Worm (Caenorhabditis elegans) whole organism, young adult: ENCODE data around the gene rrf-3.

Source experiments
- B0261.1 ChIP-seq: sonication (generic microtip); optimal IDR thresholded peaks from 2 replicates; lab custom pipeline; 2016; ENCODE audit warnings: mild to moderate bottlenecking, missing genetic modification characterization, moderate library complexity, missing compliant biosample characterization
- F23B12.7 ChIP-seq: sonication (generic microtip); optimal IDR thresholded peaks from 2 replicates; lab custom pipeline; 2017; ENCODE audit warnings: missing genetic modification characterization, mild to moderate bottlenecking, missing compliant biosample characterization, antibody characterized with exemption, moderate library complexity; ENCODE audit not compliant: insufficient read depth
- F33H1.4 ChIP-seq: fragments of 200-800 bp; sonication (Bioruptor generic); IDR thresholded peaks from 2 replicates; pipeline ENCODE4 v1.3.6; 2022; ENCODE audit warnings: missing genetic modification reagents, missing genetic modification characterization, missing compliant biosample characterization
- F49E8.2 ChIP-seq: sonication (generic microtip); optimal IDR thresholded peaks from 3 replicates; lab custom pipeline; 2017; ENCODE audit warnings: missing genetic modification characterization, mild to moderate bottlenecking, missing compliant biosample characterization, antibody characterized with exemption, moderate library complexity; ENCODE audit not compliant: insufficient read depth
- K11D2.4 ChIP-seq: fragments of 200-800 bp; sonication (Bioruptor generic); IDR thresholded peaks from 2 replicates; pipeline ENCODE4 v1.3.6; 2022; ENCODE audit warnings: missing genetic modification reagents, missing genetic modification characterization, missing compliant biosample characterization
- K12H6.12 ChIP-seq: fragments of 200-800 bp; sonication (Bioruptor generic); optimal IDR thresholded peaks from 2 replicates; lab custom pipeline; 2018; ENCODE audit warnings: mild to moderate bottlenecking, missing genetic modification characterization, missing compliant biosample characterization
- T26A5.8 ChIP-seq: sonication (generic microtip); optimal IDR thresholded peaks from 2 replicates; lab custom pipeline; 2016; ENCODE audit warnings: missing genetic modification characterization, missing compliant biosample characterization
- Y53F4B.3 ChIP-seq: fragments of 200-800 bp; sonication (Bioruptor generic); IDR thresholded peaks from 2 replicates; pipeline ENCODE4 v1.3.6; 2022; ENCODE audit warnings: missing genetic modification reagents, missing genetic modification characterization, missing compliant biosample characterization
- aptf-2 ChIP-seq: fragments of 200-800 bp; sonication (Bioruptor generic); conservative IDR thresholded peaks from 2 replicates; pipeline ENCODE4 v1.3.6; 2022; ENCODE audit warnings: missing genetic modification reagents, missing genetic modification characterization, missing compliant biosample characterization
- aptf-3 ChIP-seq: fragments of 200-800 bp; sonication (Bioruptor generic); IDR thresholded peaks from 2 replicates; pipeline ENCODE4 v1.3.6; 2022; ENCODE audit warnings: missing genetic modification characterization, missing compliant biosample characterization
- athp-1 ChIP-seq: sonication (generic microtip); optimal IDR thresholded peaks from 2 replicates; lab custom pipeline; 2017; ENCODE audit warnings: mild to moderate bottlenecking, missing genetic modification characterization, missing compliant biosample characterization
- bed-2 ChIP-seq: fragments of 200-800 bp; sonication (Bioruptor generic); IDR thresholded peaks from 2 replicates; pipeline ENCODE4 v1.3.6; 2022; ENCODE audit warnings: missing genetic modification reagents, missing genetic modification characterization, missing compliant biosample characterization
- ccch-3 ChIP-seq: fragments of 200-800 bp; sonication (Bioruptor generic); optimal IDR thresholded peaks from 2 replicates; lab custom pipeline; 2018; ENCODE audit warnings: mild to moderate bottlenecking, missing genetic modification characterization, missing compliant biosample characterization
- cebp-1 ChIP-seq, 2 experiments: fragments of 200-800 bp in 1 of 2; sonication (Bioruptor generic) in 1 of 2; sonication (generic microtip) in 1 of 2; IDR thresholded peaks in 1 of 2; optimal IDR thresholded peaks in 1 of 2; 2 replicates each; pipeline versions ENCODE4 v1.3.6 to Lab custom; 2017 to 2022; ENCODE audit warnings: missing compliant biosample characterization in 2 of 2, missing genetic modification characterization in 2 of 2, mild to moderate bottlenecking in 1 of 2, missing genetic modification reagents in 1 of 2, moderate library complexity in 1 of 2
- ceh-79 ChIP-seq: sonication (generic microtip); optimal IDR thresholded peaks from 2 replicates; lab custom pipeline; 2017; ENCODE audit warnings: mild to moderate bottlenecking, missing genetic modification characterization, missing compliant biosample characterization
- chd-7 ChIP-seq: sonication (generic microtip); optimal IDR thresholded peaks from 2 replicates; lab custom pipeline; 2016; ENCODE audit warnings: mild to moderate bottlenecking, missing genetic modification characterization, moderate library complexity, missing compliant biosample characterization
- die-1 ChIP-seq: sonication (generic microtip); optimal IDR thresholded peaks from 2 replicates; lab custom pipeline; 2016; ENCODE audit warnings: missing genotype, mild to moderate bottlenecking, missing genetic modification characterization, missing compliant biosample characterization
- dpff-1 ChIP-seq: sonication (generic microtip); optimal IDR thresholded peaks from 2 replicates; lab custom pipeline; 2017; ENCODE audit warnings: mild to moderate bottlenecking, missing genetic modification characterization, missing compliant biosample characterization
- egl-18 ChIP-seq: fragments of 200-800 bp; sonication (Bioruptor generic); IDR thresholded peaks from 2 replicates; pipeline ENCODE4 v1.3.6; 2022; ENCODE audit warnings: missing genetic modification reagents, missing genetic modification characterization, missing compliant biosample characterization
- egrh-3 ChIP-seq: fragments of 200-800 bp; sonication (Bioruptor generic); IDR thresholded peaks from 2 replicates; pipeline ENCODE4 v1.3.6; 2022; ENCODE audit warnings: missing genetic modification reagents, missing genetic modification characterization, missing compliant biosample characterization
- hmg-1.2 ChIP-seq: fragments of 200-800 bp; sonication (Bioruptor generic); IDR thresholded peaks from 2 replicates; pipeline ENCODE4 v1.3.6; 2022; ENCODE audit warnings: missing genetic modification reagents, missing genetic modification characterization, missing compliant biosample characterization
- hsf-1 ChIP-seq: fragments of 200-800 bp; sonication (Bioruptor generic); IDR thresholded peaks from 2 replicates; pipeline ENCODE4 v1.3.6; 2022; ENCODE audit warnings: missing genetic modification reagents, missing genetic modification characterization, missing compliant biosample characterization
- let-526 ChIP-seq: fragments of 200-800 bp; sonication (Bioruptor generic); IDR thresholded peaks from 2 replicates; pipeline ENCODE4 v1.3.6; 2022; ENCODE audit warnings: missing genetic modification reagents, missing genetic modification characterization, missing compliant biosample characterization
- lin-26 ChIP-seq: fragments of 200-800 bp; sonication (Bioruptor generic); IDR thresholded peaks from 2 replicates; pipeline ENCODE4 v1.3.6; 2022; ENCODE audit warnings: missing genetic modification reagents, missing genetic modification characterization, missing compliant biosample characterization
- lin-54 ChIP-seq: fragments of 200-800 bp; sonication (Bioruptor generic); optimal IDR thresholded peaks from 2 replicates; lab custom pipeline; 2018; ENCODE audit warnings: mild to moderate bottlenecking, missing genetic modification characterization, missing compliant biosample characterization
- lsl-1 ChIP-seq: fragments of 200-800 bp; sonication (Bioruptor generic); optimal IDR thresholded peaks from 2 replicates; lab custom pipeline; 2018; ENCODE audit warnings: mild to moderate bottlenecking, missing genetic modification characterization, moderate library complexity, missing compliant biosample characterization
- madf-3 ChIP-seq: fragments of 200-800 bp; sonication (Bioruptor generic); IDR thresholded peaks from 2 replicates; pipeline ENCODE4 v1.3.6; 2022; ENCODE audit warnings: missing genetic modification reagents, missing genetic modification characterization, missing compliant biosample characterization
- madf-6 ChIP-seq: fragments of 200-800 bp; sonication (Bioruptor generic); IDR thresholded peaks from 2 replicates; pipeline ENCODE4 v1.3.6; 2022; ENCODE audit warnings: missing genetic modification reagents, missing genetic modification characterization, missing compliant biosample characterization
- mes-4 ChIP-seq: sonication (generic microtip); optimal IDR thresholded peaks from 2 replicates; lab custom pipeline; 2016; ENCODE audit warnings: missing genotype, missing genetic modification characterization, missing compliant biosample characterization
- nfyb-1 ChIP-seq: fragments of 200-800 bp; sonication (Bioruptor generic); IDR thresholded peaks from 2 replicates; pipeline ENCODE4 v1.3.6; 2022; ENCODE audit warnings: missing genetic modification reagents, missing genetic modification characterization, missing compliant biosample characterization
- nhr-80 ChIP-seq: sonication (generic microtip); optimal IDR thresholded peaks from 2 replicates; lab custom pipeline; 2016; ENCODE audit warnings: missing genetic modification characterization, missing compliant biosample characterization
- nhr-90 ChIP-seq: sonication (generic microtip); optimal IDR thresholded peaks from 2 replicates; lab custom pipeline; 2016; ENCODE audit warnings: missing genotype, mild to moderate bottlenecking, missing genetic modification characterization, missing compliant biosample characterization
- pbrm-1 ChIP-seq: fragments of 200-800 bp; sonication (Bioruptor generic); IDR thresholded peaks from 2 replicates; pipeline ENCODE4 v1.3.6; 2022; ENCODE audit warnings: missing genetic modification reagents, missing genetic modification characterization, missing compliant biosample characterization
- pha-4 ChIP-seq: fragments of 150-350 bp; sonication (generic microtip); optimal IDR thresholded peaks from 2 replicates; lab custom pipeline; 2014; ENCODE audit warnings: missing biosample characterization, missing genetic modification reagents, missing genetic modification characterization
- rec-8 ChIP-seq, 2 experiments: sonication (generic microtip); optimal IDR thresholded peaks; 2 replicates each; lab custom pipeline; 2016; ENCODE audit warnings: mild to moderate bottlenecking in 2 of 2, missing genetic modification characterization in 2 of 2, missing genetic modification reagents in 2 of 2, missing genotype in 2 of 2, missing biosample characterization in 1 of 2, missing compliant biosample characterization in 1 of 2, moderate library complexity in 1 of 2
- rpc-1 ChIP-seq, 2 experiments: fragments of 150-350 bp in 1 of 2; sonication (generic microtip) in 1 of 2; optimal IDR thresholded peaks; 2 replicates each; lab custom pipeline; 2014 to 2018; ENCODE audit warnings: missing biosample characterization in 1 of 2, missing genetic modification characterization in 1 of 2, missing genetic modification reagents in 1 of 2, missing genotype in 1 of 2
- sea-2 ChIP-seq: fragments of 200-800 bp; sonication (Bioruptor generic); IDR thresholded peaks from 2 replicates; pipeline ENCODE4 v1.3.6; 2022; ENCODE audit warnings: missing genetic modification characterization, missing compliant biosample characterization
- snpc-1.3 ChIP-seq: sonication (generic microtip); optimal IDR thresholded peaks from 2 replicates; lab custom pipeline; 2017; ENCODE audit warnings: missing genetic modification characterization, mild to moderate bottlenecking, missing compliant biosample characterization, antibody characterized with exemption, moderate library complexity, missing genotype, missing genetic modification reagents; ENCODE audit not compliant: insufficient read depth
- snpc-3.4 ChIP-seq: sonication (generic microtip); optimal IDR thresholded peaks from 2 replicates; lab custom pipeline; 2017; ENCODE audit warnings: missing genetic modification characterization, mild to moderate bottlenecking, missing compliant biosample characterization, antibody characterized with exemption, moderate library complexity, missing genotype, missing genetic modification reagents
- somi-1 ChIP-seq: fragments of 200-800 bp; sonication (Bioruptor generic); optimal IDR thresholded peaks from 2 replicates; lab custom pipeline; 2018; ENCODE audit warnings: mild to moderate bottlenecking, missing genetic modification characterization, missing compliant biosample characterization
- tbx-9 ChIP-seq: sonication (generic microtip); optimal IDR thresholded peaks from 2 replicates; lab custom pipeline; 2016; ENCODE audit warnings: borderline replicate concordance, missing genetic modification characterization, inconsistent platforms, missing compliant biosample characterization
- unc-130 ChIP-seq: sonication (generic microtip); optimal IDR thresholded peaks from 2 replicates; lab custom pipeline; 2016; ENCODE audit warnings: missing genetic modification reagents, missing genetic modification characterization, missing compliant biosample characterization
- zfh-2 ChIP-seq: fragments of 200-800 bp; sonication (Bioruptor generic); conservative IDR thresholded peaks from 2 replicates; pipeline ENCODE4 v1.3.6; 2022; ENCODE audit warnings: missing genetic modification reagents, missing genetic modification characterization, missing compliant biosample characterization
- ztf-18 ChIP-seq: sonication (generic microtip); optimal IDR thresholded peaks from 2 replicates; lab custom pipeline; 2016; ENCODE audit warnings: missing genotype, mild to moderate bottlenecking, missing genetic modification characterization, missing compliant biosample characterization
- ztf-6 ChIP-seq: fragments of 200-800 bp; sonication (Bioruptor generic); IDR thresholded peaks from 2 replicates; pipeline ENCODE4 v1.3.6; 2022; ENCODE audit warnings: missing genetic modification reagents, missing genetic modification characterization, missing compliant biosample characterization

rrf-3 gene

DNA sequence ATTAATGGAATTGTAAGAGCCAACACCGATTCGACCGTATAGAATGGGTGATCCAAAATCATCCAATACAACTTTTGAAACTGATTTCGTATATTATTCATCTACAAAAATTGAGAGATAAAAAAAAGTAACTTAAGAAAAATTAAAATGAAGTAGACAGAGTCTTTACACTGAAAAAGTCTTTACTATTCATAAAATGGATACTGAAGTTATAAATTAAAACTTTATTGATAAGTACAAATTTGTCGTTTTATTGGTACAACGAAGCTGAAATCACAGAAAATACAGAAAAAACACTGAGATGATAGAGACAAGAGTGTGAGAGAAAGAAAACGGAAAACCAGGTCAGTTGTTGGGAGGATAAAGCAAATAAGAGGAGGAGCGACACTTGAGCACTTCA lies 52.1 kb downstream of the rrf-3 start, which contains the start of gene M110.10:
Gene M110.10, minus strand, starts transcription at position 101 of the 400 bp plus-strand sequence.
- TF ChIP-seq nfyb-1 = no peak
- no peak for TF ChIP-seq rpc-1 (optimal IDR thresholded peaks at IDR 0.05; lab: Kevin White, UChicago)
- TF ChIP-seq rpc-1 (tag; optimal IDR thresholded peaks at IDR 0.05; lab: Kevin White, UChicago) = no peak
- no peak for TF ChIP-seq ceh-79 (tag; lab: Kevin White, UChicago)
- TF ChIP-seq rec-8 (tag; optimal IDR thresholded peaks at IDR 0.05; lab: Kevin White, UChicago) = no peak
- TF ChIP-seq let-526 = no peak
- no peak for TF ChIP-seq mes-4 (tag; lab: Kevin White, UChicago)
- TF ChIP-seq pha-4 (tag; lab: Kevin White, UChicago) = no peak
- no peak for TF ChIP-seq ztf-18 (tag; lab: Kevin White, UChicago)
- TF ChIP-seq ccch-3 (GFP tag; lab: Kevin White, UChicago) = no peak
- no peak for TF ChIP-seq ztf-6
- no peak for TF ChIP-seq somi-1
- no peak for TF ChIP-seq egrh-3 (GFP tag; lab: Robert Waterston, UW)

DNA sequence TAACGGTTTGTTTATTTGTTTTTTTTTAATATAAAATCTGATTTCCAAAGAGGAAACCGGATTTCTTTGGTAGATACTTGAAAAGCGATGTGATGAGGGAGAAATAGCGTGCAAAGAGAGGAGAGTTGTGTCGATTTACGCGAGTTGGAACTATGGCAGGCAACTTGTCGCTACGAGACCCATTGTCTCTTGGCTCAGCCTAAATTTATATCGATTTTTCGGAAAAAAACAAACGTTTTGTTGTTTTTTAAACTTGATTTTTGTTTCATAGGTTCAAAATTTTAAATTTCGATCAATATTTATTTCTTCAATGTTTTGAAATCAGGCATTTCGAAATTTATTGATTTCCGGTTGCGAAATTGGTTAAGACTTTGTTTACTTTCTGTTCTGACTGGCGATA lies 54.2 kb downstream of the rrf-3 start, which contains the start of gene M110.3:
Gene M110.3, minus strand, starts transcription at position 184 of the 400 bp plus-strand sequence.
- TF ChIP-seq bed-2 (no peak), F33H1.4 (GFP tag; lab: Robert Waterston, UW) (peak; percentile 73), aptf-3 (GFP tag; lab: Robert Waterston, UW) (no peak), cebp-1 (GFP tag; IDR thresholded peaks at IDR 0.05; lab: Robert Waterston, UW) (peak; percentile 66; the same call in 1 of the 2 replicates), cebp-1 (tag; optimal IDR thresholded peaks at IDR 0.05; lab: Kevin White, UChicago) (peak; percentile 96), T26A5.8 (tag; lab: Kevin White, UChicago) (no peak), madf-6 (GFP tag; lab: Robert Waterston, UW) (0 out of 2 replicates have a peak, but pooled peaks have one; percentile 24), nhr-90 (tag; lab: Kevin White, UChicago) (no peak), nhr-80 (tag; lab: Kevin White, UChicago) (peak; percentile 5), lsl-1 (GFP tag; lab: Kevin White, UChicago) (peak; percentile 33), zfh-2 (GFP tag; lab: Robert Waterston, UW) (no peak), snpc-3.4 (peak; percentile 36), F23B12.7 (peak; percentile 70), sea-2 (GFP tag; lab: Robert Waterston, UW) (no peak), snpc-1.3 (tag; lab: Kevin White, UChicago) (no peak), unc-130 (GFP tag; lab: Kevin White, UChicago) (no peak), aptf-2 (no peak), madf-3 (GFP tag; lab: Robert Waterston, UW) (no peak), athp-1 (tag; lab: Kevin White, UChicago) (no peak), chd-7 (tag; lab: Kevin White, UChicago) (no peak), pbrm-1 (GFP tag; lab: Robert Waterston, UW) (no peak), hmg-1.2 (GFP tag; lab: Robert Waterston, UW) (peak; percentile 90; the same call in 1 of the 2 replicates)

DNA sequence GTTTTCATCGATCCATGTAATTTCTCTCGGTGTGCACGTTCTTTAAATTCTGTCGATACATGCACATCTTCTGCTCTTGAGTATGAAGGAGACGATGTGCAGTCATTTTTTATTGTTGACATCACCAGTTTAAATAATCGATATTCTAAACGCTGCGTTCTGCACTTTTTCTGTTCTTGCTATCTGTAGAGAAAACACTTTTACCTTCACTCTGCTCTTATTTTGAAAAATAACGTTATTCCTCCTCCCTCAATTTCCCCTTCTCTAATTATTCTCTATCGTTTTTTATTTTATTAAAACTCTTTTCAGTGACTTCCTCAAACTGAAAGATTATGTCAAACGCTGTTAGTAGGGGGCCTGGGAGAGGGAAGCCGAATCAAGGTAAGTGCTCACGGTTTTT lies 54.7 kb downstream of the rrf-3 start, which contains the start of gene ifg-1:
Gene ifg-1, plus strand, starts transcription at position 301 of the 400 bp plus-strand sequence.
- TF ChIP-seq aptf-3 (GFP tag; lab: Robert Waterston, UW) (no peak), tbx-9 (tag; lab: Kevin White, UChicago) (no peak), lin-54 (GFP tag; lab: Kevin White, UChicago) (no peak), Y53F4B.3 (no peak), snpc-3.4 (no peak), K11D2.4 (GFP tag; lab: Robert Waterston, UW) (no peak), athp-1 (tag; lab: Kevin White, UChicago) (no peak), die-1 (tag; lab: Kevin White, UChicago) (no peak), B0261.1 (tag; lab: Kevin White, UChicago) (no peak), hsf-1 (GFP tag; lab: Robert Waterston, UW) (no peak), chd-7 (tag; lab: Kevin White, UChicago) (no peak), K12H6.12 (tag; lab: Kevin White, UChicago) (no peak), dpff-1 (tag; lab: Kevin White, UChicago) (no peak), F49E8.2 (tag; lab: Kevin White, UChicago) (no peak), lin-26 (no peak), egl-18 (GFP tag; lab: Robert Waterston, UW) (no peak)
